Fruit fly (Drosophila melanogaster) whole organism, embryonic: ENCODE measurements around the gene CG14721.

Experiments used
- CG11504 ChIP-seq: fragments of 200-800 bp; sonication (Bioruptor generic); optimal IDR thresholded peaks from 3 replicates; lab custom pipeline; 2019; ENCODE audit warnings: missing biosample characterization, mild to moderate bottlenecking, missing genetic modification characterization, moderate library complexity
- CG12071 ChIP-seq: fragments of 200-800 bp; sonication (Bioruptor generic); optimal IDR thresholded peaks from 3 replicates; lab custom pipeline; 2018; ENCODE audit warnings: missing biosample characterization, mild to moderate bottlenecking, missing genetic modification characterization
- CG13296 ChIP-seq: fragments of 200-800 bp; sonication (Bioruptor generic); optimal IDR thresholded peaks from 3 replicates; lab custom pipeline; 2018; ENCODE audit warnings: missing biosample characterization, mild to moderate bottlenecking, missing genetic modification characterization
- CG13624 ChIP-seq: fragments of 200-800 bp; sonication (Bioruptor generic); optimal IDR thresholded peaks from 2 replicates; lab custom pipeline; 2016; ENCODE audit warnings: missing biosample characterization, missing genetic modification characterization
- CG14014 ChIP-seq: fragments of 200-800 bp; sonication (Bioruptor generic); IDR thresholded peaks from 2 replicates; pipeline ENCODE4 v1.3.6; 2022; ENCODE audit warnings: missing biosample characterization, missing genetic modification characterization
- CG14667 ChIP-seq: fragments of 200-800 bp; sonication (Bioruptor generic); IDR thresholded peaks from 2 replicates; pipeline ENCODE4 v1.3.6; 2022; ENCODE audit warnings: missing biosample characterization, missing genetic modification characterization
- CG15601 ChIP-seq: fragments of 200-800 bp; sonication (Bioruptor generic); optimal IDR thresholded peaks from 3 replicates; lab custom pipeline; 2019; ENCODE audit warnings: missing biosample characterization, mild to moderate bottlenecking, missing genetic modification characterization, moderate library complexity
- CG15696 ChIP-seq: fragments of 200-800 bp; sonication (Bioruptor generic); optimal IDR thresholded peaks from 2 replicates; lab custom pipeline; 2019; ENCODE audit warnings: missing biosample characterization, mild to moderate bottlenecking, missing genetic modification characterization, moderate library complexity
- CG17328 ChIP-seq: fragments of 200-800 bp; sonication (Bioruptor generic); IDR thresholded peaks from 2 replicates; pipeline ENCODE4 v1.3.6; 2022; ENCODE audit warnings: missing biosample characterization, missing genetic modification characterization
- CG17829 ChIP-seq: fragments of 200-800 bp; optimal IDR thresholded peaks from 2 replicates; lab custom pipeline; 2019; ENCODE audit warnings: missing biosample characterization, mild to moderate bottlenecking, missing genetic modification characterization, moderate library complexity
- CG33557 ChIP-seq: fragments of 200-800 bp; sonication (Bioruptor generic); optimal IDR thresholded peaks from 2 replicates; lab custom pipeline; 2019; ENCODE audit warnings: missing biosample characterization, mild to moderate bottlenecking, missing genetic modification characterization, moderate library complexity
- CG3407 ChIP-seq: fragments of 200-800 bp; sonication (Bioruptor generic); optimal IDR thresholded peaks from 2 replicates; lab custom pipeline; 2018; ENCODE audit warnings: missing biosample characterization, mild to moderate bottlenecking, missing genetic modification characterization
- CG43689 ChIP-seq: fragments of 200-800 bp; sonication (Bioruptor generic); IDR thresholded peaks from 2 replicates; pipeline ENCODE4 v1.3.6; 2022; ENCODE audit warnings: missing biosample characterization, missing genetic modification characterization
- CG4820 ChIP-seq: fragments of 200-800 bp; sonication (Bioruptor generic); optimal IDR thresholded peaks from 3 replicates; lab custom pipeline; 2016; ENCODE audit warnings: missing biosample characterization, missing genetic modification characterization
- CG6854 ChIP-seq: fragments of 200-800 bp; sonication (Bioruptor generic); optimal IDR thresholded peaks from 3 replicates; lab custom pipeline; 2017; ENCODE audit warnings: missing biosample characterization, mild to moderate bottlenecking, missing genetic modification characterization
- CG7786 ChIP-seq: fragments of 200-800 bp; sonication (Bioruptor generic); optimal IDR thresholded peaks from 2 replicates; lab custom pipeline; 2016; ENCODE audit warnings: missing biosample characterization, missing genetic modification characterization
- CG7963 ChIP-seq: fragments of 200-800 bp; sonication (Bioruptor generic); IDR thresholded peaks from 3 replicates; pipeline ENCODE4 v1.3.6; 2022; ENCODE audit warnings: missing biosample characterization, missing genetic modification characterization; ENCODE audit not compliant: partially characterized antibody
- CG8478 ChIP-seq: fragments of >200 bp; optimal IDR thresholded peaks from 2 replicates; lab custom pipeline; 2018
- CG8944 ChIP-seq: fragments of 200-800 bp; sonication (Bioruptor generic); optimal IDR thresholded peaks from 3 replicates; lab custom pipeline; 2016; ENCODE audit warnings: missing biosample characterization, missing genetic modification characterization
- CkIIα-i1 ChIP-seq: fragments of 200-800 bp; sonication (Bioruptor generic); IDR thresholded peaks from 2 replicates; pipeline ENCODE4 v1.3.6; 2022; ENCODE audit warnings: missing biosample characterization, missing genetic modification characterization
- Dip3 ChIP-seq: fragments of 200-800 bp; sonication (Bioruptor generic); optimal IDR thresholded peaks from 3 replicates; lab custom pipeline; 2016; ENCODE audit warnings: missing biosample characterization, missing genetic modification characterization
- Hmr ChIP-seq: fragments of 200-800 bp; sonication (Bioruptor generic); optimal IDR thresholded peaks from 3 replicates; lab custom pipeline; 2017; ENCODE audit warnings: mild to moderate bottlenecking, missing biosample characterization, missing genetic modification reagents, missing genetic modification characterization
- Max ChIP-seq: fragments of 200-800 bp; sonication (Bioruptor generic); optimal IDR thresholded peaks from 2 replicates; lab custom pipeline; 2016; ENCODE audit warnings: missing biosample characterization, mild to moderate bottlenecking, missing genetic modification characterization
- TFAM ChIP-seq: fragments of 200-800 bp; sonication (Bioruptor generic); optimal IDR thresholded peaks from 2 replicates; lab custom pipeline; 2017; ENCODE audit warnings: missing biosample characterization, missing genetic modification characterization, inconsistent platforms
- Usf ChIP-seq: fragments of 200-800 bp; sonication (Bioruptor generic); optimal IDR thresholded peaks from 2 replicates; lab custom pipeline; 2017; ENCODE audit warnings: missing genotype, missing biosample characterization, missing genetic modification characterization
- aop ChIP-seq: fragments of 200-800 bp; sonication (Bioruptor generic); IDR thresholded peaks from 2 replicates; pipeline ENCODE4 v1.3.6; 2022; ENCODE audit warnings: missing biosample characterization, missing genetic modification characterization
- br ChIP-seq: fragments of >200 bp; optimal IDR thresholded peaks from 2 replicates; lab custom pipeline; 2017
- cas ChIP-seq: fragments of 200-800 bp; sonication (Bioruptor generic); IDR thresholded peaks from 2 replicates; pipeline ENCODE4 v1.3.6; 2022; ENCODE audit warnings: missing biosample characterization, missing genetic modification characterization
- chinmo ChIP-seq: fragments of 200-800 bp; sonication (Bioruptor generic); IDR thresholded peaks from 4 replicates; pipeline ENCODE4 v1.3.6; 2022; ENCODE audit warnings: missing biosample characterization, missing genetic modification characterization; ENCODE audit not compliant: partially characterized antibody
- chm ChIP-seq: fragments of 200-800 bp; sonication (Bioruptor generic); IDR thresholded peaks from 2 replicates; pipeline ENCODE4 v1.3.6; 2022; ENCODE audit warnings: missing biosample characterization, missing genetic modification characterization
- corto ChIP-seq: fragments of 200-800 bp; sonication (Bioruptor generic); optimal IDR thresholded peaks from 2 replicates; lab custom pipeline; 2016; ENCODE audit warnings: missing biosample characterization, mild to moderate bottlenecking, missing genetic modification characterization, moderate library complexity
- crp ChIP-seq, 2 experiments: fragments of 200-800 bp; sonication (Bioruptor generic); optimal IDR thresholded peaks; 2 replicates in 1 of 2; 3 replicates in 1 of 2; lab custom pipeline; 2017; ENCODE audit warnings: missing biosample characterization in 2 of 2, missing genetic modification characterization in 2 of 2, mild to moderate bottlenecking in 1 of 2, moderate library complexity in 1 of 2
- dm ChIP-seq: fragments of 200-800 bp; sonication (Bioruptor generic); optimal IDR thresholded peaks from 3 replicates; lab custom pipeline; 2016; ENCODE audit warnings: missing biosample characterization, missing genetic modification characterization
- dpn ChIP-seq, 2 experiments: fragments of 200-800 bp; sonication (Bioruptor generic); optimal IDR thresholded peaks; 3 replicates each; lab custom pipeline; 2016; ENCODE audit warnings: missing biosample characterization in 2 of 2, missing genetic modification characterization in 2 of 2
- ems ChIP-seq: fragments of 200-800 bp; sonication (Bioruptor generic); optimal IDR thresholded peaks from 3 replicates; lab custom pipeline; 2016; ENCODE audit warnings: missing biosample characterization, missing genetic modification characterization
- eyg ChIP-seq: fragments of 200-800 bp; sonication (Bioruptor generic); optimal IDR thresholded peaks from 3 replicates; lab custom pipeline; 2016; ENCODE audit warnings: missing biosample characterization, missing genetic modification characterization
- fru ChIP-seq: fragments of >200 bp; optimal IDR thresholded peaks from 2 replicates; lab custom pipeline; 2017
- fu2 ChIP-seq: fragments of 200-800 bp; sonication (Bioruptor generic); optimal IDR thresholded peaks from 2 replicates; lab custom pipeline; 2016; ENCODE audit warnings: missing biosample characterization, missing genetic modification characterization
- gro ChIP-seq: fragments of 200-800 bp; sonication (Bioruptor generic); optimal IDR thresholded peaks from 2 replicates; lab custom pipeline; 2016; ENCODE audit warnings: missing biosample characterization, missing genetic modification characterization
- gsb-n ChIP-seq: fragments of 200-800 bp; sonication (Bioruptor generic); optimal IDR thresholded peaks from 3 replicates; lab custom pipeline; 2018; ENCODE audit warnings: missing biosample characterization, mild to moderate bottlenecking, missing genetic modification characterization
- klu ChIP-seq: fragments of 200-800 bp; sonication (Bioruptor generic); IDR thresholded peaks from 2 replicates; pipeline ENCODE4 v1.3.6; 2022; ENCODE audit warnings: missing biosample characterization, missing genetic modification characterization
- lola ChIP-seq, 3 experiments: fragments of >200 bp in 2 of 3; fragments of 200-800 bp in 1 of 3; sonication (Bioruptor generic) in 1 of 3; optimal IDR thresholded peaks; 2 replicates each; lab custom pipeline; 2017 to 2019; ENCODE audit warnings: missing biosample characterization in 3 of 3, missing genetic modification characterization in 3 of 3, mild to moderate bottlenecking in 1 of 3, moderate library complexity in 1 of 3
- mld ChIP-seq: fragments of 200-800 bp; sonication (Bioruptor generic); IDR thresholded peaks from 3 replicates; pipeline ENCODE4 v1.3.6; 2022; ENCODE audit warnings: missing biosample characterization, missing genetic modification characterization; ENCODE audit not compliant: partially characterized antibody
- nau ChIP-seq: fragments of 200-800 bp; sonication (Bioruptor generic); optimal IDR thresholded peaks from 3 replicates; lab custom pipeline; 2017; ENCODE audit warnings: missing biosample characterization, mild to moderate bottlenecking, missing genetic modification characterization, missing genetic modification reagents
- peb ChIP-seq: fragments of 200-800 bp; sonication (Bioruptor generic); IDR thresholded peaks from 2 replicates; pipeline ENCODE4 v1.3.6; 2022; ENCODE audit warnings: missing biosample characterization, missing genetic modification characterization
- row ChIP-seq: fragments of 200-800 bp; sonication (Bioruptor generic); IDR thresholded peaks from 3 replicates; pipeline ENCODE4 v1.3.6; 2022; ENCODE audit warnings: missing biosample characterization, missing genetic modification characterization
- scrt ChIP-seq: fragments of 200-800 bp; sonication (Bioruptor generic); optimal IDR thresholded peaks from 2 replicates; lab custom pipeline; 2018; ENCODE audit warnings: missing biosample characterization, mild to moderate bottlenecking, missing genetic modification characterization, moderate library complexity
- sima ChIP-seq: fragments of 200-800 bp; sonication (Bioruptor generic); optimal IDR thresholded peaks from 2 replicates; lab custom pipeline; 2016; ENCODE audit warnings: missing biosample characterization, missing genetic modification characterization
- slbo ChIP-seq: fragments of 200-800 bp; sonication (Bioruptor generic); IDR thresholded peaks from 2 replicates; pipeline ENCODE4 v1.3.6; 2022; ENCODE audit warnings: missing biosample characterization, missing genetic modification characterization
- tll ChIP-seq, 2 experiments: fragments of 200-800 bp in 1 of 2; fragments of >200 bp in 1 of 2; sonication (Bioruptor generic) in 1 of 2; optimal IDR thresholded peaks; 2 replicates each; lab custom pipeline; 2017 to 2019; ENCODE audit warnings: missing biosample characterization in 2 of 2, missing genetic modification characterization in 2 of 2, mild to moderate bottlenecking in 1 of 2, moderate library complexity in 1 of 2
- yki ChIP-seq: fragments of >200 bp; optimal IDR thresholded peaks from 3 replicates; lab custom pipeline; 2018
- zen ChIP-seq: fragments of 200-800 bp; sonication (Bioruptor generic); optimal IDR thresholded peaks from 3 replicates; lab custom pipeline; 2018; ENCODE audit warnings: missing biosample characterization, mild to moderate bottlenecking, missing genetic modification characterization, moderate library complexity

The CG14721 gene

dm6 chr3R:11773999-11774397 lies 38.8 kb downstream of the CG14721 start (continued):
- no peak for TF ChIP-seq gro (GFP tag; lab: Kevin White, UChicago)
- no peak for TF ChIP-seq tll (GFP tag; optimal IDR thresholded peaks at IDR 0.05; lab: Kevin White, UChicago)
- TF ChIP-seq Dip3, result no peak
- peak; percentile 78 for TF ChIP-seq CG13296 (GFP tag; lab: Kevin White, UChicago)
- peak; percentile 73 for TF ChIP-seq slbo
- TF ChIP-seq fu2 (GFP tag; lab: Kevin White, UChicago), result no peak
- peak; percentile 54 for TF ChIP-seq CG4820 (GFP tag; lab: Kevin White, UChicago)
- no peak for TF ChIP-seq cas
- no peak for TF ChIP-seq eyg (GFP tag; lab: Kevin White, UChicago)
- TF ChIP-seq CG3407, result peak; percentile 37
- peak; percentile 86 for TF ChIP-seq CG11504
- peak; percentile 73 for TF ChIP-seq CG6854
- TF ChIP-seq corto (GFP tag; lab: Kevin White, UChicago), result no peak
- TF ChIP-seq CG17829, result peak; percentile 83
- no peak for TF ChIP-seq dm (GFP tag; lab: Kevin White, UChicago)
- TF ChIP-seq Max (GFP tag; lab: Kevin White, UChicago), result no peak
- TF ChIP-seq CG14014 (GFP tag; lab: Robert Waterston, UW), result peak; percentile 45; the same call in 1 of the 2 replicates
- no peak for TF ChIP-seq Usf
- peak; percentile 66 for TF ChIP-seq scrt (GFP tag; lab: Kevin White, UChicago)
- no peak for TF ChIP-seq CG7963 (GFP tag; lab: Robert Waterston, UW)
- no peak for TF ChIP-seq ems (GFP tag; lab: Kevin White, UChicago)
- TF ChIP-seq CG7786 (GFP tag; lab: Kevin White, UChicago), result peak; percentile 30
- no peak for TF ChIP-seq br
- TF ChIP-seq peb, result no peak
- no peak for TF ChIP-seq sima (GFP tag; lab: Kevin White, UChicago)
- no peak for TF ChIP-seq nau
- TF ChIP-seq CG8944 (GFP tag; lab: Kevin White, UChicago), result peak; percentile 1
- no peak for TF ChIP-seq fru (lab: Kevin White, UChicago)
- no peak for TF ChIP-seq CG13624 (GFP tag; lab: Kevin White, UChicago)
- TF ChIP-seq CkIIα-i1 (GFP tag; lab: Robert Waterston, UW), result no peak
- no peak for TF ChIP-seq crp (GFP tag; optimal IDR thresholded peaks at IDR 0.05; lab: Kevin White, UChicago)
- TF ChIP-seq CG8478 (lab: Kevin White, UChicago), result no peak
- TF ChIP-seq yki (lab: Kevin White, UChicago), result no peak
- no peak for TF ChIP-seq aop (GFP tag; lab: Robert Waterston, UW)
- peak; percentile 84 for TF ChIP-seq Hmr
- no peak for TF ChIP-seq CG43689 (GFP tag; lab: Robert Waterston, UW)
- no peak for TF ChIP-seq chinmo
- TF ChIP-seq CG15601 (tag; lab: Kevin White, UChicago), result peak; percentile 75
- no peak; the same call in 1 of the 2 replicates for TF ChIP-seq CG17328 (GFP tag; lab: Robert Waterston, UW)
- TF ChIP-seq TFAM (GFP tag; lab: Kevin White, UChicago), result no peak
- TF ChIP-seq zen (tag; lab: Kevin White, UChicago), result peak; percentile 47
- TF ChIP-seq dpn (GFP tag; optimal IDR thresholded peaks at IDR 0.05; lab: Kevin White, UChicago), result peak; percentile 6 to 58
- TF ChIP-seq CG14667 (GFP tag; lab: Robert Waterston, UW), result no peak
- peak in 1 of 3 experiments; percentile 86 for TF ChIP-seq lola (GFP tag; optimal IDR thresholded peaks at IDR 0.05; lab: Kevin White, UChicago)
- TF ChIP-seq chm (GFP tag; lab: Robert Waterston, UW), result no peak
- no peak for TF ChIP-seq CG12071
- no peak for TF ChIP-seq mld (GFP tag; lab: Robert Waterston, UW)
- TF ChIP-seq row (GFP tag; lab: Robert Waterston, UW), result peak; percentile 77
- peak; percentile 24; the same call in 1 of the 2 replicates for TF ChIP-seq klu (GFP tag; lab: Robert Waterston, UW)
- peak; percentile 77 for TF ChIP-seq gsb-n (tag; lab: Kevin White, UChicago)
- peak; percentile 75 for TF ChIP-seq CG33557
- TF ChIP-seq CG15696 (tag; lab: Kevin White, UChicago), result peak; percentile 85
